Worm (Caenorhabditis elegans): Measurements from ENCODE around the gene arrd-2.

arrd-2 gene

DNA sequence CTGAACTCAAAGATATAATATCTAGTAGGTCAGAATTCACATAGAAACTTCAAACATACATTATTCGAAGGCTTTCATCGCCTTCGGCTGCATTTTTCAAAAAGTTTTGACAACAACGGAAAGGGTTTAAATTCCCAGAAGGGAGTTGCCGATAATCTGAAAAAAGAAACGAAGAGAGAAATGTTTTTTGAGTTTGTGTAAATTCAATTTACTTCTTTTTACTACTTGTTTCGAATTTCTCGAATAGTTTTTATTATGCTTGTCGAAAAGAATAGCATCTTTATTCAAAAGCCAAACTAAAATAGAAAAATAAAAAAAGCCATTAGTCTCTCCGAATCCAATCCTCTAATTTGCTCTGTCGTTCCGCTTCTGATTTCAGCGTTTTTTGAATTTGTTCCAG is 23.6 kb downstream of the arrd-2 start:
- no peak for TF ChIP-seq ztf-4 (tag; optimal IDR thresholded peaks at IDR 0.05)
- TF ChIP-seq blmp-1 (tag; optimal IDR thresholded peaks at IDR 0.05; ENCODE audit: insufficient read depth): no peak
- no peak for TF ChIP-seq ceh-82 (tag; optimal IDR thresholded peaks at IDR 0.05)
- no peak for TF ChIP-seq ztf-1 (GFP tag; conservative IDR thresholded peaks at IDR 0.05)
- TF ChIP-seq alr-1 (tag; optimal IDR thresholded peaks at IDR 0.05): no peak
- no peak for TF ChIP-seq R02D3.7 (tag; optimal IDR thresholded peaks at IDR 0.05)
- TF ChIP-seq lin-11 (tag; optimal IDR thresholded peaks at IDR 0.05): no peak
- no peak for TF ChIP-seq elt-3 (tag; optimal IDR thresholded peaks at IDR 0.05)
- no peak for TF ChIP-seq dmd-4 (tag; optimal IDR thresholded peaks at IDR 0.05)
- TF ChIP-seq C34F6.9 (tag; optimal IDR thresholded peaks at IDR 0.05): no peak
- TF ChIP-seq mab-5 (tag; optimal IDR thresholded peaks at IDR 0.05): no peak
- TF ChIP-seq nhr-23 (tag; optimal IDR thresholded peaks at IDR 0.05): no peak
- no peak for TF ChIP-seq mbf-1 (tag; optimal IDR thresholded peaks at IDR 0.05)
- no peak for TF ChIP-seq aly-2 (tag; optimal IDR thresholded peaks at IDR 0.05)
- no peak for TF ChIP-seq crh-2 (tag; optimal IDR thresholded peaks at IDR 0.05)
- no peak for TF ChIP-seq nhr-129 (tag; optimal IDR thresholded peaks at IDR 0.05)
- TF ChIP-seq F13H6.1 (tag; optimal IDR thresholded peaks at IDR 0.05): no peak

DNA sequence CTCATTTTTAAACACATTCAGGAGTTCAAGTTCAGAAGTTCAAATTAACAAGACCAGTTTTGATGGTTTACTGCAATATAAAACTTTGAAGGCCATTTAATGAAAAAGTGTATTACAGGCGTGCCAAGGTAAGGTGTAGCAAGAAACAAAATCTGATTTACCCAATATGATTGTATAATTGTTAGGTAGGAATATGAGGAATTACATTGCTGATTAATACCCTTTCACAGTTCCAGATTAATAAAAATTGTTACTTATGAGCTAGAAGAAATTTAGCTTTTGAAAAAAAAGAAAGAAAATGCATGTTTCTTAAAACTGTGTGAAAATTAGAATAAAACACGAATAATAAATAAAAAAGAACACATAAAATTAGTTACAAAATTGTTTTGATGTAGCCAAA is 26.0 kb downstream of the arrd-2 start, which contains the start of gene kin-15:
kin-15 (minus strand) TSS at position 101 of the 400 bp plus-strand sequence.
- TF ChIP-seq nhr-25 (tag; optimal IDR thresholded peaks at IDR 0.05) (peak; percentile 26), dmd-4 (tag; optimal IDR thresholded peaks at IDR 0.05) (no peak), nhr-23 (tag; optimal IDR thresholded peaks at IDR 0.05) (no peak), snpc-4 (tag; optimal IDR thresholded peaks at IDR 0.05) (no peak), mdl-1 (tag; optimal IDR thresholded peaks at IDR 0.05) (no peak)

DNA sequence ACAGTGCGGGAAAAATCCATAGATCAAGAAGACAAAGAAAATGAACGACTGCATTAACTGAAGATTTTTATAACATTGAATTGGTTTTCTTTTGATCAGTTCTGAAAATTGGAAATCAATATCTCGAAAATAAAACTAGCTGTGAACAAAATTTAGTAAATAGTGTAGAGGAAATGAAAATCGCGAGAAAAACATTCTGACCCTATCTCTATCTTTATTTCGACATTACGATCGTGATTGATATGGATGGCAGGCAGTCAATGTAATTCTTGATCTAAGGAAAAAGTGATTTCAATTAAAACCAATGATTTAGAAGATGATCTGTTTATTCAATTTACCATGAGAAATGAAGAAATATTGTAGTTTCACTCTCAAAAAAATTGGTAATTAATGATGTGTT is 28.4 kb downstream of the arrd-2 start, which contains the start of gene kin-16:
kin-16 (minus strand) TSS at position 101 of the 400 bp plus-strand sequence.
- no peak for TF ChIP-seq elt-3 (tag; optimal IDR thresholded peaks at IDR 0.05)
- TF ChIP-seq nhr-77 (tag; optimal IDR thresholded peaks at IDR 0.05): no peak
- TF ChIP-seq ztf-11 (tag; optimal IDR thresholded peaks at IDR 0.05): no peak
- no peak for TF ChIP-seq zag-1 (tag; optimal IDR thresholded peaks at IDR 0.05)
- TF ChIP-seq mab-5 (tag; optimal IDR thresholded peaks at IDR 0.05): no peak
- no peak for TF ChIP-seq nhr-21 (tag; optimal IDR thresholded peaks at IDR 0.05)

DNA sequence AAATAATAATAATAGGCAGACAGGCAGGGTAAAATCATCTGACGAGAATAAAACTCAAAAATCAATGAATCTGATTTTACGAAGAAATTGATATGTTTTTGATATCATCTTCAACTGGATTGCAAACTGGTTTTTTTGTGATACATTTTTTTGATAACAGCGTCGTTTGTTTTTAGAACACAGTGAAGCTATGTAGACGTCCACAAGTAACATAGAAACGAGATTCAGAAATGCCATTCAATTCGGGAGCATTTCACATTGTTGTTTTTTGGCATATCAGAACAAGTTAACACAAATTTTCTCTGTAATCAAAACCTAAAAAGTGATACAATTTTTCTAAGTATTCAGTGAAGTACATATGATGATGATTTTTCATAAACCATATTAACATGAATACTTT is 30.7 kb downstream of the arrd-2 start, which contains the start of gene chil-13:
chil-13 (minus strand) TSS at position 101 of the 400 bp plus-strand sequence.
- TF ChIP-seq nhr-237 (tag; optimal IDR thresholded peaks at IDR 0.05) (no peak), aly-2 (tag; optimal IDR thresholded peaks at IDR 0.05) (no peak), nhr-10 (tag; optimal IDR thresholded peaks at IDR 0.05) (no peak), egl-27 (tag; optimal IDR thresholded peaks at IDR 0.05) (no peak), ama-1 (optimal IDR thresholded peaks at IDR 0.05) (no peak), fos-1 (tag; optimal IDR thresholded peaks at IDR 0.05) (no peak)

- no peak for TF ChIP-seq nhr-129 (tag; optimal IDR thresholded peaks at IDR 0.05)
- no peak for TF ChIP-seq nhr-11 (tag; optimal IDR thresholded peaks at IDR 0.05)
- TF ChIP-seq C34F6.9 (tag; optimal IDR thresholded peaks at IDR 0.05): no peak
- no peak for TF ChIP-seq egl-27 (tag; optimal IDR thresholded peaks at IDR 0.05)
- no peak for TF ChIP-seq ztf-4 (tag; optimal IDR thresholded peaks at IDR 0.05)
- TF ChIP-seq sma-3 (GFP tag; optimal IDR thresholded peaks at IDR 0.05): no peak
- no peak for TF ChIP-seq nhr-6 (tag; optimal IDR thresholded peaks at IDR 0.05)
- no peak for TF ChIP-seq mbf-1 (tag; optimal IDR thresholded peaks at IDR 0.05)
- TF ChIP-seq elt-1 (tag; optimal IDR thresholded peaks at IDR 0.05): no peak
- TF ChIP-seq crh-2 (tag; optimal IDR thresholded peaks at IDR 0.05): no peak
- no peak for TF ChIP-seq lsy-2 (tag; optimal IDR thresholded peaks at IDR 0.05)
- TF ChIP-seq unc-62 (GFP tag; optimal IDR thresholded peaks at IDR 0.05): no peak
- no peak for TF ChIP-seq lin-11 (tag; optimal IDR thresholded peaks at IDR 0.05)
- TF ChIP-seq nhr-25 (tag; optimal IDR thresholded peaks at IDR 0.05): no peak
- no peak for TF ChIP-seq gmeb-1 (tag; optimal IDR thresholded peaks at IDR 0.05)
Measured at ce11 chrII:9438853-9439252, 31.3 kb downstream of the arrd-2 start.
